2 fruit fly cellular contexts compared by ENCODE assay signal in the genomic region with DNA sequence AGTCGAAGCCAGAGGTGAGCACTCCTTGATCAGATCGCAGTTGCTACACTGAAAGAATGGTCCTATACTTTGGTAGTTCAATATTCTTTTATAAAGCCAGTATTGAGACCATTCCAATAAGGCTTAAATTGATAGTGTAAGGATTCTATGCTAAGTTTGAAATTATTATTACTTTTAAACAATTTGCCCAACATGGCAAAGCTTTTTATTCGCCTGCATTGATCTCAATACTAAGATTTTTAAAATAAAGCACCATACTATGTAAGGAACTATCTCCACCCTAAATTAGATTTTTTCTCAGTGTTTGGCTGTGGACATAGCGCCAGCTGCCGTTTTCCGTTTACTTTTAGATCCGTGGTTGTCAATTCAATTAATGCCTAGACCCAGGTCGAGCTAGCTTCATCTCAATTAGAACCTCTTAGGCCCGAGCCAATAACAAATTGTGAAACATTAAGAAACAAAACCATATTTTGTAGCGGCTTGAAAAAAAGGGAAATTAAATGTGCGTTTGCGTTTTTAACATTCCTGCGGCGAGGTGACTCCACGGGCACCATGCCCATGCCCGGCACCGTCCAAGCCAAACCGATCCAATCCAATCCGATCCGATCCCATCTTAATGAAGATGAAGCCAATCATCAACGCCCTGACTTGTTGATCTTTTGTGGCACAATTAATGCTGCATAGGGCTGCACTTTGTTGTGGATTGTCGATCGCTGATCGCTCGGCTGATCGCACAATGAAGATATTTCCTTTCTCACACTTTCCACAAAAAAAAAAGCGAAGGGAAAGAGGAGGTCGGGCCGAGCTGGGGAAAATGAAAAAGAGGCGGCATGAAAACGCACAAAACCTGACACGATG.
TF ChIP-seq lines count a peak whose summit lies in the region.

No protein-coding gene starts in this region.

TF ChIP-seq in whole organism, embryonic, 481 proteins besides CTCF, POLR2A, EP300 and RAD21 (continued from another document and continues in another):
- TF ChIP-seq Trl (optimal IDR thresholded peaks at IDR 0.05; lab: Kevin White, UChicago), result no peak
- TF ChIP-seq Trl (GFP tag; optimal IDR thresholded peaks at IDR 0.05; lab: Kevin White, UChicago), result no peak
- peak; percentile 67 for TF ChIP-seq zfh1 (GFP tag; IDR thresholded peaks at IDR 0.05; lab: Robert Waterston, UW)
- TF ChIP-seq CG10959 (GFP tag; IDR thresholded peaks at IDR 0.05; lab: Robert Waterston, UW), result peak; percentile 69
- peak in 1 of 2 experiments; percentile 17 for TF ChIP-seq Hr51 (GFP tag; optimal IDR thresholded peaks at IDR 0.05; lab: Kevin White, UChicago)
- no peak for TF ChIP-seq ase (GFP tag; IDR thresholded peaks at IDR 0.05; lab: Robert Waterston, UW)
- no peak for TF ChIP-seq CG43689 (GFP tag; IDR thresholded peaks at IDR 0.05; lab: Robert Waterston, UW)
- peak; percentile 42; the same call in 1 of the 2 replicates for TF ChIP-seq ranshi (GFP tag; IDR thresholded peaks at IDR 0.05; lab: Robert Waterston, UW)
- peak; percentile 46 for TF ChIP-seq fd96Cb (tag; optimal IDR thresholded peaks at IDR 0.05; lab: Kevin White, UChicago)
- TF ChIP-seq lilli (GFP tag; optimal IDR thresholded peaks at IDR 0.05; lab: Kevin White, UChicago), result peak; percentile 29
- no peak for TF ChIP-seq MBD-R2 (GFP tag; IDR thresholded peaks at IDR 0.05; lab: Robert Waterston, UW)
- peak; percentile 17; the same call in 1 of the 2 replicates for TF ChIP-seq CG8765 (GFP tag; IDR thresholded peaks at IDR 0.05; lab: Robert Waterston, UW)
- peak; percentile 16 for TF ChIP-seq twi (tag; optimal IDR thresholded peaks at IDR 0.05; lab: Kevin White, UChicago)
- TF ChIP-seq ewg (GFP tag; optimal IDR thresholded peaks at IDR 0.05; lab: Kevin White, UChicago), result peak; percentile 21
- no peak for TF ChIP-seq CG9817 (tag; optimal IDR thresholded peaks at IDR 0.05; lab: Kevin White, UChicago)
- peak; percentile 17 for TF ChIP-seq shn (GFP tag; optimal IDR thresholded peaks at IDR 0.05; lab: Kevin White, UChicago)
- TF ChIP-seq cad (GFP tag; optimal IDR thresholded peaks at IDR 0.05; lab: Kevin White, UChicago), result no peak
- TF ChIP-seq gsb-n (tag; optimal IDR thresholded peaks at IDR 0.05; lab: Kevin White, UChicago), result peak; percentile 57
- peak; percentile 50 for TF ChIP-seq Ssrp (tag; optimal IDR thresholded peaks at IDR 0.05; lab: Kevin White, UChicago)
- 0 out of 2 replicates have a peak, but pooled peaks have one; percentile 19 for TF ChIP-seq sisA (GFP tag; IDR thresholded peaks at IDR 0.05; lab: Robert Waterston, UW)
- peak; percentile 18 for TF ChIP-seq nerfin-1 (tag; optimal IDR thresholded peaks at IDR 0.05; lab: Kevin White, UChicago)
- TF ChIP-seq CG12391 (tag; optimal IDR thresholded peaks at IDR 0.05; lab: Kevin White, UChicago), result peak; percentile 64
- TF ChIP-seq CG6689 (GFP tag; IDR thresholded peaks at IDR 0.05; lab: Robert Waterston, UW), result peak; percentile 59; the same call in 1 of the 2 replicates
- TF ChIP-seq CG15601 (tag; optimal IDR thresholded peaks at IDR 0.05; lab: Kevin White, UChicago), result peak; percentile 67
- TF ChIP-seq lov (optimal IDR thresholded peaks at IDR 0.05; lab: Kevin White, UChicago), result no peak
- TF ChIP-seq lov (GFP tag; IDR thresholded peaks at IDR 0.05; lab: Robert Waterston, UW), result no peak
- TF ChIP-seq bcd (GFP tag; optimal IDR thresholded peaks at IDR 0.05; lab: Kevin White, UChicago), result peak; percentile 19
- TF ChIP-seq CG7556 (GFP tag; optimal IDR thresholded peaks at IDR 0.05; lab: Kevin White, UChicago), result peak; percentile 53
- TF ChIP-seq CG4820 (GFP tag; optimal IDR thresholded peaks at IDR 0.05; lab: Kevin White, UChicago), result peak; percentile 48
- TF ChIP-seq D19B (GFP tag; optimal IDR thresholded peaks at IDR 0.05; lab: Kevin White, UChicago), result no peak
- TF ChIP-seq prd (optimal IDR thresholded peaks at IDR 0.05; lab: Kevin White, UChicago), result no peak
- peak; percentile 47; the same call in 2 of the 3 replicates for TF ChIP-seq prd (GFP tag; IDR thresholded peaks at IDR 0.05; lab: Robert Waterston, UW)
- no peak for TF ChIP-seq tap (tag; optimal IDR thresholded peaks at IDR 0.05; lab: Kevin White, UChicago)
- TF ChIP-seq D19A (tag; optimal IDR thresholded peaks at IDR 0.05; lab: Kevin White, UChicago), result peak; percentile 39
- TF ChIP-seq CoRest (tag; optimal IDR thresholded peaks at IDR 0.05; lab: Kevin White, UChicago), result peak; percentile 65
- TF ChIP-seq CG2202 (tag; optimal IDR thresholded peaks at IDR 0.05; lab: Kevin White, UChicago), result peak; percentile 39
- peak; percentile 37 for TF ChIP-seq CG13775 (GFP tag; optimal IDR thresholded peaks at IDR 0.05; lab: Kevin White, UChicago)
- no peak for TF ChIP-seq CG34224 (GFP tag; IDR thresholded peaks at IDR 0.05; lab: Robert Waterston, UW; ENCODE audit: partially characterized antibody)
- TF ChIP-seq NC2β (GFP tag; optimal IDR thresholded peaks at IDR 0.05; lab: Kevin White, UChicago), result no peak
- no peak for TF ChIP-seq Stat92E (GFP tag; optimal IDR thresholded peaks at IDR 0.05; lab: Kevin White, UChicago)
- peak; percentile 64 for TF ChIP-seq phol (tag; optimal IDR thresholded peaks at IDR 0.05; lab: Kevin White, UChicago)
- no peak for TF ChIP-seq Lim3 (GFP tag; IDR thresholded peaks at IDR 0.05; lab: Robert Waterston, UW)
- no peak for TF ChIP-seq wdn (GFP tag; IDR thresholded peaks at IDR 0.05; lab: Robert Waterston, UW)
- TF ChIP-seq CG8388 (GFP tag; optimal IDR thresholded peaks at IDR 0.05; lab: Kevin White, UChicago), result peak; percentile 50
- 0 out of 3 replicates have a peak, but pooled peaks have one; percentile 39 for TF ChIP-seq CG7357 (GFP tag; IDR thresholded peaks at IDR 0.05; lab: Robert Waterston, UW)
- TF ChIP-seq sens (GFP tag; lab: Kevin White, UChicago), result peak; percentile 95
- TF ChIP-seq row (GFP tag; IDR thresholded peaks at IDR 0.05; lab: Robert Waterston, UW), result peak; percentile 42; the same call in 2 of the 3 replicates
- TF ChIP-seq gcm (GFP tag; optimal IDR thresholded peaks at IDR 0.05; lab: Kevin White, UChicago), result peak; percentile 12
- TF ChIP-seq CG7839 (tag; optimal IDR thresholded peaks at IDR 0.05; lab: Kevin White, UChicago), result peak; percentile 55
- no peak for TF ChIP-seq pan (optimal IDR thresholded peaks at IDR 0.05; lab: Kevin White, UChicago)
- peak in 1 of 2 experiments; percentile 11 for TF ChIP-seq pan (GFP tag; optimal IDR thresholded peaks at IDR 0.05 in 1 of 2, IDR thresholded peaks at IDR 0.05 in 1 of 2)
- no peak for TF ChIP-seq CG14860 (GFP tag; IDR thresholded peaks at IDR 0.05; lab: Robert Waterston, UW; ENCODE audit: partially characterized antibody)
- TF ChIP-seq Sox100B (GFP tag; optimal IDR thresholded peaks at IDR 0.05; lab: Kevin White, UChicago), result peak; percentile 42
- TF ChIP-seq Awh (GFP tag; IDR thresholded peaks at IDR 0.05; lab: Robert Waterston, UW), result peak; percentile 63
- peak; percentile 80 for TF ChIP-seq CG33557 (GFP tag; optimal IDR thresholded peaks at IDR 0.05; lab: Kevin White, UChicago)
- no peak for TF ChIP-seq sc (optimal IDR thresholded peaks at IDR 0.05; lab: Kevin White, UChicago)
- peak; percentile 9 for TF ChIP-seq sc (GFP tag; optimal IDR thresholded peaks at IDR 0.05; lab: Kevin White, UChicago)
- TF ChIP-seq CG18476 (GFP tag; optimal IDR thresholded peaks at IDR 0.05; lab: Kevin White, UChicago), result peak; percentile 2
- TF ChIP-seq lmd (GFP tag; IDR thresholded peaks at IDR 0.05; lab: Robert Waterston, UW), result peak; percentile 30; the same call in 1 of the 2 replicates
- peak; percentile 11 for TF ChIP-seq Blimp-1 (GFP tag; optimal IDR thresholded peaks at IDR 0.05; lab: Kevin White, UChicago)

TF ChIP-seq in whole organism, prepupa, 60 proteins besides CTCF, POLR2A, EP300 and RAD21 (continued from another document):
- peak; percentile 26 for TF ChIP-seq OdsH (GFP tag; optimal IDR thresholded peaks at IDR 0.05; lab: Kevin White, UChicago)
- TF ChIP-seq CG3032 (tag; optimal IDR thresholded peaks at IDR 0.05; lab: Kevin White, UChicago), result no peak
- no peak for TF ChIP-seq CG1621 (tag; optimal IDR thresholded peaks at IDR 0.05; lab: Kevin White, UChicago)
- TF ChIP-seq CG9139 (GFP tag; optimal IDR thresholded peaks at IDR 0.05; lab: Kevin White, UChicago), result no peak
- TF ChIP-seq CG10631 (GFP tag; optimal IDR thresholded peaks at IDR 0.05; lab: Kevin White, UChicago), result peak; percentile 9
- TF ChIP-seq fd59A (GFP tag; optimal IDR thresholded peaks at IDR 0.05; lab: Kevin White, UChicago), result peak; percentile 2
- TF ChIP-seq achi (GFP tag; optimal IDR thresholded peaks at IDR 0.05; lab: Kevin White, UChicago), result no peak
- no peak for TF ChIP-seq Met (GFP tag; optimal IDR thresholded peaks at IDR 0.05; lab: Kevin White, UChicago)
- no peak for TF ChIP-seq CG7368 (GFP tag; optimal IDR thresholded peaks at IDR 0.05; lab: Kevin White, UChicago)
- TF ChIP-seq CG15336 (GFP tag; IDR thresholded peaks at IDR 0.05; lab: Robert Waterston, UW), result no peak
- no peak for TF ChIP-seq net (GFP tag; optimal IDR thresholded peaks at IDR 0.05; lab: Kevin White, UChicago)
- TF ChIP-seq esn (GFP tag; optimal IDR thresholded peaks at IDR 0.05; lab: Kevin White, UChicago), result peak; percentile 16
- TF ChIP-seq CG8319 (GFP tag; optimal IDR thresholded peaks at IDR 0.05; lab: Kevin White, UChicago), result no peak
- no peak for TF ChIP-seq eg (GFP tag; IDR thresholded peaks at IDR 0.05; lab: Robert Waterston, UW)
- peak; percentile 15 for TF ChIP-seq CG3919 (GFP tag; optimal IDR thresholded peaks at IDR 0.05; lab: Kevin White, UChicago)
- no peak for TF ChIP-seq Eip75B (GFP tag; optimal IDR thresholded peaks at IDR 0.05; lab: Kevin White, UChicago)
- no peak for TF ChIP-seq ss (GFP tag; optimal IDR thresholded peaks at IDR 0.05; lab: Kevin White, UChicago)
- TF ChIP-seq Eip93F (GFP tag; optimal IDR thresholded peaks at IDR 0.05; lab: Kevin White, UChicago), result no peak
- no peak for TF ChIP-seq CG6276 (GFP tag; optimal IDR thresholded peaks at IDR 0.05; lab: Kevin White, UChicago)
- no peak for TF ChIP-seq CG6163 (GFP tag; IDR thresholded peaks at IDR 0.05; lab: Robert Waterston, UW)
- no peak for TF ChIP-seq Gug (GFP tag; IDR thresholded peaks at IDR 0.05; lab: Robert Waterston, UW)
- TF ChIP-seq acj6 (GFP tag; optimal IDR thresholded peaks at IDR 0.05; lab: Kevin White, UChicago), result peak; percentile 16
